Worm (Caenorhabditis elegans) whole organism, L2 larva: ENCODE data around the gene swsn-4.
"Not testable (repeated sequence)": the region's sequence is repeated elsewhere in the genome, so short reads cannot be mapped to it uniquely, and the experiment has no call there.

Experiments used
- F13H6.1 ChIP-seq: sonication (generic microtip); optimal IDR thresholded peaks from 2 replicates; lab custom pipeline; 2016; ENCODE audit warnings: missing genetic modification characterization, missing compliant biosample characterization
- R02D3.7 ChIP-seq: fragments of 150-350 bp; optimal IDR thresholded peaks from 2 replicates; lab custom pipeline; 2014; ENCODE audit warnings: missing biosample characterization, missing genetic modification characterization
- Y55F3AM.14 ChIP-seq: fragments of 200-800 bp; sonication (Bioruptor generic); optimal IDR thresholded peaks from 2 replicates; lab custom pipeline; 2018; ENCODE audit warnings: mild to moderate bottlenecking, missing genetic modification characterization, missing compliant biosample characterization
- alr-1 ChIP-seq: fragments of 150-350 bp; optimal IDR thresholded peaks from 2 replicates; lab custom pipeline; 2014; ENCODE audit warnings: missing biosample characterization, missing genetic modification characterization
- aly-2 ChIP-seq: fragments of 150-350 bp; optimal IDR thresholded peaks from 2 replicates; lab custom pipeline; 2014; ENCODE audit warnings: missing biosample characterization, missing genetic modification characterization
- ama-1 ChIP-seq: fragments of 150-350 bp; optimal IDR thresholded peaks from 2 replicates; lab custom pipeline; 2018; ENCODE audit warnings: inconsistent platforms
- blmp-1 ChIP-seq: sonication (generic microtip); optimal IDR thresholded peaks from 2 replicates; lab custom pipeline; 2017; ENCODE audit warnings: missing genetic modification characterization, mild to moderate bottlenecking, missing compliant biosample characterization, antibody characterized with exemption, moderate library complexity; ENCODE audit not compliant: insufficient read depth
- ceh-16 ChIP-seq: fragments of 150-350 bp; optimal IDR thresholded peaks from 2 replicates; lab custom pipeline; 2014; ENCODE audit warnings: missing biosample characterization, missing genetic modification characterization
- ceh-82 ChIP-seq: fragments of 150-350 bp; optimal IDR thresholded peaks from 2 replicates; lab custom pipeline; 2014; ENCODE audit warnings: missing biosample characterization, missing genetic modification characterization
- crh-2 ChIP-seq: sonication (generic microtip); optimal IDR thresholded peaks from 2 replicates; lab custom pipeline; 2017; ENCODE audit warnings: missing biosample characterization, missing genetic modification characterization
- elt-1 ChIP-seq: fragments of 150-350 bp; optimal IDR thresholded peaks from 2 replicates; lab custom pipeline; 2014; ENCODE audit warnings: missing biosample characterization, missing genetic modification characterization
- elt-3 ChIP-seq: sonication (generic microtip); optimal IDR thresholded peaks from 2 replicates; lab custom pipeline; 2017; ENCODE audit warnings: missing biosample characterization, missing genetic modification characterization
- fos-1 ChIP-seq: fragments of 150-350 bp; optimal IDR thresholded peaks from 2 replicates; lab custom pipeline; 2014; ENCODE audit warnings: missing biosample characterization, missing genetic modification characterization
- gmeb-1 ChIP-seq: fragments of 150-350 bp; optimal IDR thresholded peaks from 2 replicates; lab custom pipeline; 2014; ENCODE audit warnings: missing biosample characterization, missing genetic modification characterization
- lin-11 ChIP-seq: fragments of 150-350 bp; sonication (generic microtip); optimal IDR thresholded peaks from 2 replicates; lab custom pipeline; 2014; ENCODE audit warnings: missing biosample characterization, missing genetic modification characterization, inconsistent platforms, mixed read lengths
- lin-39 ChIP-seq: fragments of 150-350 bp; optimal IDR thresholded peaks from 2 replicates; lab custom pipeline; 2014; ENCODE audit warnings: missing biosample characterization, missing genetic modification reagents, missing genetic modification characterization
- lsy-2 ChIP-seq, 2 experiments: fragments of 150-350 bp in 1 of 2; sonication (generic microtip) in 1 of 2; optimal IDR thresholded peaks; 2 replicates each; lab custom pipeline; 2014 to 2017; ENCODE audit warnings: missing biosample characterization in 2 of 2, missing genetic modification characterization in 2 of 2
- mab-5 ChIP-seq: fragments of 150-350 bp; optimal IDR thresholded peaks from 2 replicates; lab custom pipeline; 2014; ENCODE audit warnings: missing biosample characterization, missing genetic modification characterization
- mdl-1 ChIP-seq, 2 experiments: fragments of 150-350 bp in 1 of 2; sonication (generic microtip) in 1 of 2; optimal IDR thresholded peaks; 2 replicates each; lab custom pipeline; 2017; ENCODE audit warnings: missing biosample characterization in 2 of 2, missing genetic modification characterization in 2 of 2
- nhr-10 ChIP-seq: sonication (generic microtip); optimal IDR thresholded peaks from 2 replicates; lab custom pipeline; 2017; ENCODE audit warnings: missing biosample characterization, missing genetic modification characterization
- nhr-12 ChIP-seq: fragments of 150-350 bp; optimal IDR thresholded peaks from 2 replicates; lab custom pipeline; 2014; ENCODE audit warnings: missing biosample characterization, missing genetic modification characterization
- nhr-21 ChIP-seq: fragments of 150-350 bp; optimal IDR thresholded peaks from 2 replicates; lab custom pipeline; 2014; ENCODE audit warnings: missing biosample characterization, missing genetic modification characterization
- nhr-6 ChIP-seq: fragments of 150-350 bp; optimal IDR thresholded peaks from 2 replicates; lab custom pipeline; 2014; ENCODE audit warnings: missing biosample characterization, missing genetic modification characterization
- nhr-77 ChIP-seq: fragments of 150-350 bp; optimal IDR thresholded peaks from 2 replicates; lab custom pipeline; 2014; ENCODE audit warnings: missing biosample characterization, missing genetic modification characterization
- sem-4 ChIP-seq: fragments of 150-350 bp; optimal IDR thresholded peaks from 2 replicates; lab custom pipeline; 2014; ENCODE audit warnings: missing biosample characterization, missing genetic modification reagents, missing genetic modification characterization
- sma-3 ChIP-seq: sonication (generic microtip); optimal IDR thresholded peaks from 2 replicates; lab custom pipeline; 2016; ENCODE audit warnings: missing genetic modification reagents, missing genetic modification characterization, missing compliant biosample characterization
- sma-9 ChIP-seq, 2 experiments: fragments of 150-350 bp in 1 of 2; sonication (generic microtip) in 1 of 2; optimal IDR thresholded peaks; 2 replicates each; lab custom pipeline; 2014 to 2016; ENCODE audit warnings: missing genetic modification characterization in 2 of 2, mild to moderate bottlenecking in 1 of 2, missing biosample characterization in 1 of 2, missing compliant biosample characterization in 1 of 2, missing genetic modification reagents in 1 of 2, moderate library complexity in 1 of 2
- snpc-4 ChIP-seq: fragments of 150-350 bp; optimal IDR thresholded peaks from 2 replicates; lab custom pipeline; 2014; ENCODE audit warnings: missing biosample characterization, missing genetic modification characterization
- ztf-1 ChIP-seq: fragments of 200-800 bp; sonication (Bioruptor generic); conservative IDR thresholded peaks from 2 replicates; pipeline ENCODE4 v1.3.6; 2022; ENCODE audit warnings: missing genetic modification characterization, missing compliant biosample characterization
- ztf-11 ChIP-seq: sonication (generic microtip); optimal IDR thresholded peaks from 2 replicates; lab custom pipeline; 2017; ENCODE audit warnings: missing biosample characterization, missing genetic modification characterization

The swsn-4 gene

DNA sequence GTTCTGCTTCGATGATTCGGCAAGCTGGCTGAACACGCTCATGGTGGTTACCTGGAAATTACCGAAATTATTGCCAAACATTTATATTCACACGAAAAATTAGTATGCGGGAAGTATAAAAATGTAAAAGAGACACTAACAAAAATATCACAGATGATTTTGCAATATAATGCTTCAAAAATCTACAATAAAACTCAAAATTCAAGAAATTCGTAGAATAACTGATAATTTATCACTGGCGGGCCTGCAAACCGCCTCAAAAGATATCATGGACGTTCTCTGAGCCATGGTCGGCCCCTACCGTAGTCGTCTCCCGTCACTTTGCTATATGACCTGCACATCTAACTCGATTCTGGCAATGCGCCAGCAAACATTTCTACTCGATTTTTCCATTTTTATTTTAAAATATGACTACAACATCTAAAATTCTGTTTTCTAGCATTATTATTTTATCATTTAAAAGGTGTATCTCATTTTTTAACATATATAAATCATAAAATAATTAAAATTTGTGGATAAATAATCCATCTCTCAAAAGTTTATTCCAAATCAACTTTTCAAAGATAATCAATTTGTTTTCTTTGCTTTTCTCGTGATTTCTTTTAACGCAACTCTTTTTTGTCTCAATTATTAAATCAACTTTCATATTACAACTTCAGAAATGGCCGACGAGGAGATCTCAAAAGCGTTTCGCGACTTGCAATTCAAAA lies 23.8 kb downstream of the swsn-4 start, which contains the start of the genes F01G4.6 and pfd-1 (continued):
- TF ChIP-seq F13H6.1 (tag; lab: Kevin White, UChicago): peak; percentile 91
- peak; percentile 92 for TF ChIP-seq nhr-6 (tag; lab: Kevin White, UChicago)
- TF ChIP-seq fos-1 (tag; lab: Kevin White, UChicago): peak; percentile 81
- no peak for TF ChIP-seq nhr-12 (tag; lab: Kevin White, UChicago)
- peak; percentile 72 for TF ChIP-seq snpc-4 (tag; lab: Kevin White, UChicago)
- TF ChIP-seq nhr-10 (tag; lab: Kevin White, UChicago): peak; percentile 69
- peak; percentile 92 for TF ChIP-seq nhr-21 (tag; lab: Kevin White, UChicago)
- peak; percentile 73 for TF ChIP-seq mab-5 (tag; lab: Kevin White, UChicago)

ce11 chrIV:11150844-11151243 lies 25.0 kb downstream of the swsn-4 start, which contains the start of gene C08F8.2:
Gene C08F8.2 (plus strand): TSS chrIV:11150997.
- TF ChIP-seq gmeb-1 (tag; lab: Kevin White, UChicago) (no peak), blmp-1 (tag; lab: Kevin White, UChicago) (no peak), snpc-4 (tag; lab: Kevin White, UChicago) (no peak), lsy-2 (tag; optimal IDR thresholded peaks at IDR 0.05; lab: Kevin White, UChicago) (peak in 1 of 2 experiments; percentile 37), elt-1 (no peak), mab-5 (tag; lab: Kevin White, UChicago) (no peak), aly-2 (tag; lab: Kevin White, UChicago) (no peak), ama-1 (lab: Kevin White, UChicago) (peak; percentile 1), sma-9 (GFP tag; optimal IDR thresholded peaks at IDR 0.05; lab: Kevin White, UChicago) (no peak), sma-9 (tag; optimal IDR thresholded peaks at IDR 0.05; lab: Kevin White, UChicago) (no peak), sem-4 (tag; lab: Kevin White, UChicago) (no peak), ceh-82 (tag; lab: Kevin White, UChicago) (no peak), sma-3 (GFP tag; lab: Kevin White, UChicago) (no peak)

DNA sequence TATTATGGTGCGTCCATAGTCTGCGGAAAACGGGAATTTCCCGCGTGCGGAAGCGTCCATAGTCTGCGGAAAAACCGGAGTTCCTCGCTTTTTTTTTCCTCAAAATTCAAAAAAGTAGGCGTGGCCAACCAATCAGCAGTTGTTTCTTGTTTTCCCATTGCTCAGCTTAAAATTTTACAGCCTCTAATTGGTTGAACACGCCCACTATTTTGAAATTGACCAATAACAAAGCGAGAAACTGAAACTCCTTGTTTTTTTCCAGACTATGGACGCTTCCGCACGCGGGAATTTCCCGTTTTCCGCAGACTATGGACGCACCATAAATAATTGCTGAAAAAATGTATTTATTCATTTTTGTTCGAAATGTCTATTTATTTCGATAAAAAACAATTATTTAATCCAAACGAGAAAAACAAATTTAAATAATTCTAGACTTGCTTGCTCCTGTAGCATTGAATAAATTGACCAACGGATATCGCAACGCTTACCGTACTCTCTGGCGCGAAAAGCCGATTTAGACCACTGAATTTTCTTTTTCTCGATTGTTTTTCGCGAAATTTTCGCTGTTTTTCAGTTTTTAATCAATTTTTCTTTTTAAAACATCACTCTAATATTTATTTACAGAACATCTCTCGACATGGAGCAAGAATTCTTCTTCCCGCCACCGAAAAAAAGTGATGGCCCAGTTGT lies 28.7 kb downstream of the swsn-4 start, which contains the start of gene C08F8.3:
Gene C08F8.3 (plus strand): TSS at position 620 of the 690 bp plus-strand sequence.
- not testable (repeated sequence) for TF ChIP-seq lin-39 (tag; lab: Kevin White, UChicago); ceh-82 (tag; lab: Kevin White, UChicago); sma-9 (GFP tag; optimal IDR thresholded peaks at IDR 0.05; lab: Kevin White, UChicago); sma-9 (tag; optimal IDR thresholded peaks at IDR 0.05; lab: Kevin White, UChicago)
- TF ChIP-seq, all 48 proteins: peak for 0; not testable (repeated sequence) for 48

ce11 chrIV:11156526-11156925 lies 30.7 kb downstream of the swsn-4 start:
- TF ChIP-seq mdl-1 (tag; optimal IDR thresholded peaks at IDR 0.05; lab: Kevin White, UChicago): no peak
- TF ChIP-seq Y55F3AM.14 (GFP tag; lab: Kevin White, UChicago): no peak
- no peak for TF ChIP-seq elt-3
- no peak for TF ChIP-seq crh-2 (tag; lab: Kevin White, UChicago)
- TF ChIP-seq nhr-10 (tag; lab: Kevin White, UChicago): no peak
- TF ChIP-seq alr-1: no peak
- no peak for TF ChIP-seq blmp-1 (tag; lab: Kevin White, UChicago)
- TF ChIP-seq lsy-2 (tag; optimal IDR thresholded peaks at IDR 0.05; lab: Kevin White, UChicago): no peak
- TF ChIP-seq lin-11: no peak
- no peak for TF ChIP-seq ztf-1 (GFP tag; lab: Robert Waterston, UW)
- no peak for TF ChIP-seq nhr-77 (tag; lab: Kevin White, UChicago)
- TF ChIP-seq ceh-16 (tag; lab: Kevin White, UChicago): no peak

- TF ChIP-seq ztf-11 (tag; lab: Kevin White, UChicago) (no peak), sma-3 (GFP tag; lab: Kevin White, UChicago) (no peak), R02D3.7 (no peak), lsy-2 (tag; optimal IDR thresholded peaks at IDR 0.05; lab: Kevin White, UChicago) (no peak), mdl-1 (tag; optimal IDR thresholded peaks at IDR 0.05; lab: Kevin White, UChicago) (no peak)
Observed at ce11 chrIV:11159886-11160285, 34.1 kb downstream of the swsn-4 start, which contains the start of gene mboa-4. Gene mboa-4 (minus strand): TSS chrIV:11159986.
